Fruit fly (Drosophila melanogaster) whole organism, prepupa: ENCODE measurements around the gene Inx3.

Experiments
- Blimp-1 ChIP-seq: fragments of 200-800 bp; sonication (Bioruptor generic); optimal IDR thresholded peaks from 3 replicates; lab custom pipeline; 2017; ENCODE audit warnings: missing biosample characterization, missing genetic modification characterization, mild to moderate bottlenecking, moderate library complexity, missing genetic modification reagents
- CG10631 ChIP-seq: fragments of 200-800 bp; sonication (Bioruptor generic); optimal IDR thresholded peaks from 2 replicates; lab custom pipeline; 2016; ENCODE audit warnings: missing biosample characterization, missing genetic modification characterization
- CG10669 ChIP-seq: fragments of 200-800 bp; sonication (Bioruptor generic); optimal IDR thresholded peaks from 3 replicates; lab custom pipeline; 2018; ENCODE audit warnings: missing biosample characterization, mild to moderate bottlenecking, missing genetic modification characterization, moderate library complexity
- CG11294 ChIP-seq: fragments of 200-800 bp; sonication (Bioruptor generic); IDR thresholded peaks from 2 replicates; pipeline ENCODE4 v1.3.6; 2022; ENCODE audit warnings: missing biosample characterization, missing genetic modification characterization
- CG11762 ChIP-seq: fragments of 200-800 bp; sonication (Bioruptor generic); optimal IDR thresholded peaks from 3 replicates; lab custom pipeline; 2016; ENCODE audit warnings: missing biosample characterization, missing genetic modification characterization; ENCODE audit not compliant: insufficient read depth
- CG15336 ChIP-seq: fragments of 200-800 bp; sonication (Bioruptor generic); IDR thresholded peaks from 2 replicates; pipeline ENCODE4 v1.3.6; 2022; ENCODE audit warnings: missing biosample characterization, missing genetic modification characterization
- CG1621 ChIP-seq: fragments of 200-800 bp; sonication (Bioruptor generic); optimal IDR thresholded peaks from 3 replicates; lab custom pipeline; 2018; ENCODE audit warnings: missing biosample characterization, mild to moderate bottlenecking, missing genetic modification characterization
- CG16779 ChIP-seq: fragments of 200-800 bp; sonication (Bioruptor generic); optimal IDR thresholded peaks from 3 replicates; lab custom pipeline; 2017; ENCODE audit warnings: missing biosample characterization, mild to moderate bottlenecking, missing genetic modification characterization
- CG3032 ChIP-seq: fragments of 200-800 bp; optimal IDR thresholded peaks from 2 replicates; lab custom pipeline; 2019; ENCODE audit warnings: missing biosample characterization, mild to moderate bottlenecking, missing genetic modification characterization, moderate library complexity
- CG31627 ChIP-seq: fragments of 200-800 bp; sonication (Bioruptor generic); optimal IDR thresholded peaks from 3 replicates; lab custom pipeline; 2016; ENCODE audit warnings: missing biosample characterization, missing genetic modification characterization
- CG32006 ChIP-seq: fragments of 200-800 bp; sonication (Bioruptor generic); optimal IDR thresholded peaks from 3 replicates; lab custom pipeline; 2017; ENCODE audit warnings: missing biosample characterization, mild to moderate bottlenecking, missing genetic modification characterization
- CG34406 ChIP-seq: fragments of 200-800 bp; sonication (Bioruptor generic); optimal IDR thresholded peaks from 3 replicates; lab custom pipeline; 2016; ENCODE audit warnings: missing biosample characterization, missing genetic modification characterization
- CG4318 ChIP-seq: fragments of 200-800 bp; sonication (Bioruptor generic); optimal IDR thresholded peaks from 3 replicates; lab custom pipeline; 2017; ENCODE audit warnings: missing biosample characterization, mild to moderate bottlenecking, missing genetic modification characterization
- CG6163 ChIP-seq: fragments of 200-800 bp; sonication (Bioruptor generic); IDR thresholded peaks from 3 replicates; pipeline ENCODE4 v1.3.6; 2022; ENCODE audit warnings: missing biosample characterization, missing genetic modification characterization
- CG6276 ChIP-seq: fragments of 200-800 bp; sonication (Bioruptor generic); optimal IDR thresholded peaks from 2 replicates; lab custom pipeline; 2017; ENCODE audit warnings: missing biosample characterization, mild to moderate bottlenecking, missing genetic modification characterization
- CG6792 ChIP-seq: fragments of 200-800 bp; sonication (Bioruptor generic); optimal IDR thresholded peaks from 3 replicates; lab custom pipeline; 2016; ENCODE audit warnings: missing biosample characterization, missing genetic modification characterization
- CG6808 ChIP-seq: fragments of 200-800 bp; sonication (Bioruptor generic); optimal IDR thresholded peaks from 3 replicates; lab custom pipeline; 2017; ENCODE audit warnings: missing biosample characterization, missing genetic modification characterization, mild to moderate bottlenecking, moderate library complexity, missing genetic modification reagents
- CG6854 ChIP-seq: fragments of 200-800 bp; sonication (Bioruptor generic); optimal IDR thresholded peaks from 2 replicates; lab custom pipeline; 2017; ENCODE audit warnings: missing biosample characterization, mild to moderate bottlenecking, missing genetic modification characterization
- CG7368 ChIP-seq: fragments of 200-800 bp; sonication (Bioruptor generic); optimal IDR thresholded peaks from 3 replicates; lab custom pipeline; 2016; ENCODE audit warnings: missing biosample characterization, missing genetic modification characterization
- CG8119 ChIP-seq: fragments of 200-800 bp; sonication (Bioruptor generic); IDR thresholded peaks from 3 replicates; pipeline ENCODE4 v1.3.6; 2022; ENCODE audit warnings: missing biosample characterization, missing genetic modification characterization
- CG8632 ChIP-seq: fragments of 200-800 bp; sonication (Bioruptor generic); optimal IDR thresholded peaks from 3 replicates; lab custom pipeline; 2016; ENCODE audit warnings: missing biosample characterization, missing genetic modification characterization
- CG9139 ChIP-seq: fragments of 200-800 bp; sonication (Bioruptor generic); optimal IDR thresholded peaks from 3 replicates; lab custom pipeline; 2017; ENCODE audit warnings: missing biosample characterization, mild to moderate bottlenecking, missing genetic modification characterization
- Eip75B ChIP-seq: fragments of 200-800 bp; sonication (Bioruptor generic); optimal IDR thresholded peaks from 3 replicates; lab custom pipeline; 2016; ENCODE audit warnings: missing biosample characterization, missing genetic modification characterization
- Gug ChIP-seq: fragments of 200-800 bp; sonication (Bioruptor generic); IDR thresholded peaks from 2 replicates; pipeline ENCODE4 v1.3.6; 2022; ENCODE audit warnings: missing biosample characterization, missing genetic modification characterization
- Hr4 ChIP-seq: fragments of 200-800 bp; sonication (Bioruptor generic); optimal IDR thresholded peaks from 3 replicates; lab custom pipeline; 2016; ENCODE audit warnings: missing biosample characterization, missing genetic modification characterization
- Lpt ChIP-seq: fragments of 200-800 bp; sonication (Bioruptor generic); optimal IDR thresholded peaks from 3 replicates; lab custom pipeline; 2016; ENCODE audit warnings: missing biosample characterization, missing genetic modification characterization
- Met ChIP-seq: fragments of 200-800 bp; sonication (Bioruptor generic); optimal IDR thresholded peaks from 3 replicates; lab custom pipeline; 2016; ENCODE audit warnings: missing biosample characterization, missing genetic modification characterization
- OdsH ChIP-seq: fragments of 200-800 bp; sonication (Bioruptor generic); optimal IDR thresholded peaks from 3 replicates; lab custom pipeline; 2016; ENCODE audit warnings: missing biosample characterization, missing genetic modification characterization
- Smox ChIP-seq: fragments of 200-800 bp; sonication (Bioruptor generic); optimal IDR thresholded peaks from 3 replicates; lab custom pipeline; 2016; ENCODE audit warnings: missing biosample characterization, missing genetic modification characterization
- Sox102F ChIP-seq: fragments of 200-800 bp; sonication (Bioruptor generic); optimal IDR thresholded peaks from 2 replicates; lab custom pipeline; 2016; ENCODE audit warnings: missing biosample characterization, mild to moderate bottlenecking, missing genetic modification characterization
- Sox15 ChIP-seq: fragments of 200-800 bp; sonication (Bioruptor generic); optimal IDR thresholded peaks from 3 replicates; lab custom pipeline; 2016; ENCODE audit warnings: missing biosample characterization, missing genetic modification characterization
- achi ChIP-seq: fragments of 200-800 bp; sonication (Bioruptor generic); optimal IDR thresholded peaks from 3 replicates; lab custom pipeline; 2016; ENCODE audit warnings: missing biosample characterization, missing genetic modification characterization
- dac ChIP-seq: fragments of 200-800 bp; sonication (Bioruptor generic); optimal IDR thresholded peaks from 2 replicates; lab custom pipeline; 2017; ENCODE audit warnings: missing biosample characterization, mild to moderate bottlenecking, missing genetic modification characterization
- eg ChIP-seq: fragments of 200-800 bp; sonication (Bioruptor generic); IDR thresholded peaks from 3 replicates; pipeline ENCODE4 v1.3.6; 2022; ENCODE audit warnings: missing biosample characterization, missing genetic modification characterization
- esn ChIP-seq: fragments of 200-800 bp; sonication (Bioruptor generic); optimal IDR thresholded peaks from 2 replicates; lab custom pipeline; 2016; ENCODE audit warnings: missing biosample characterization, mild to moderate bottlenecking, missing genetic modification characterization, moderate library complexity
- fd59A ChIP-seq: fragments of 200-800 bp; sonication (Bioruptor generic); optimal IDR thresholded peaks from 2 replicates; lab custom pipeline; 2017; ENCODE audit warnings: missing biosample characterization, mild to moderate bottlenecking, missing genetic modification characterization, missing genetic modification reagents
- fkh ChIP-seq: fragments of 200-800 bp; sonication (Bioruptor generic); optimal IDR thresholded peaks from 3 replicates; lab custom pipeline; 2017; ENCODE audit warnings: missing biosample characterization, mild to moderate bottlenecking, missing genetic modification characterization, moderate library complexity
- lz ChIP-seq: fragments of 200-800 bp; sonication (Bioruptor generic); optimal IDR thresholded peaks from 3 replicates; lab custom pipeline; 2016; ENCODE audit warnings: missing biosample characterization, missing genetic modification characterization
- net ChIP-seq: fragments of 200-800 bp; sonication (Bioruptor generic); optimal IDR thresholded peaks from 3 replicates; lab custom pipeline; 2016; ENCODE audit warnings: missing biosample characterization, missing genetic modification characterization
- spab ChIP-seq: fragments of 200-800 bp; sonication (Bioruptor generic); optimal IDR thresholded peaks from 2 replicates; lab custom pipeline; 2017; ENCODE audit warnings: missing biosample characterization, mild to moderate bottlenecking, missing genetic modification characterization, missing genetic modification reagents
- ss ChIP-seq, 2 experiments: fragments of 200-800 bp; sonication (Bioruptor generic); optimal IDR thresholded peaks; 2 replicates in 1 of 2; 3 replicates in 1 of 2; lab custom pipeline; 2017 to 2018; ENCODE audit warnings: mild to moderate bottlenecking in 2 of 2, missing biosample characterization in 2 of 2, missing genetic modification characterization in 2 of 2, moderate library complexity in 1 of 2

Gene Inx3

DNA sequence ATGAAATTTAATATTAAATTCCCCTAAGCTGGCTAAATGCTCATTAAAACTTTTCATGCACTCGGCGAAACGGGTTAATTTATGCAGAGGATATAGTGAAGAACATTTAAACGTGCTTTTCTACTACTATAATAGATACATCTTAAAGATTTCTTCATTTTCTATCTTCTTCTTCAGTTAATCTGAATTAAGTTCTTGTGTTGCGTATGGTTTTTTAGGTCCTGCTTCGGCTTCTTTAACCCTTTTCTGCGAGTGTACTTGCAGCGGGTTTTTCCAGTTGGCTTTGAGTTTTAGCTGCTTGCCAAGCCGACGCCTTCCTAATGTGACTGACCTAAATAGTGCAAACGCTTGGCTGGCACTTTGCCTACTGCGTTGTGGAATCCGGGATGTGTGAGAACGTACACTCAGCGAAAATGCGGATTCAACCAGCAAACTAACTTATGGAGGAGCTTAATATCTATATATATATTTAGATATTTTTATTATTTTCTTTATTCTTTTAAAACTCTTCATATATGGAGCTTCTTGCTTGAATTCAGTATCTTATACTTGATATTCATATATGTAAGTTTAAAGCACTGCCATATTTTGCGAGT, 8.5 kb downstream of the Inx3 start (continued):
- TF ChIP-seq CG11294 (GFP tag; lab: Robert Waterston, UW) = peak; percentile 38
- TF ChIP-seq net (GFP tag; lab: Kevin White, UChicago) = peak; percentile 6
- TF ChIP-seq CG15336 (GFP tag; lab: Robert Waterston, UW) = peak; percentile 90
- TF ChIP-seq CG8632 (GFP tag; lab: Kevin White, UChicago) = no peak
- TF ChIP-seq CG9139 (GFP tag; lab: Kevin White, UChicago) = no peak
- peak; percentile 24 for TF ChIP-seq Lpt (GFP tag; lab: Kevin White, UChicago)
- no peak for TF ChIP-seq CG31627 (GFP tag; lab: Kevin White, UChicago)
- TF ChIP-seq achi (GFP tag; lab: Kevin White, UChicago) = peak; percentile 1
- TF ChIP-seq CG6792 (GFP tag; lab: Kevin White, UChicago) = peak; percentile 32
- no peak for TF ChIP-seq CG6808 (GFP tag; lab: Kevin White, UChicago)
- TF ChIP-seq Eip75B (GFP tag; lab: Kevin White, UChicago) = peak; percentile 40
- TF ChIP-seq CG4318 (GFP tag; lab: Kevin White, UChicago) = peak; percentile 15
- TF ChIP-seq CG6276 (GFP tag; lab: Kevin White, UChicago) = peak; percentile 62
- TF ChIP-seq fkh (GFP tag; lab: Kevin White, UChicago) = no peak
- TF ChIP-seq CG8119 = peak; percentile 80
- peak; percentile 82 for TF ChIP-seq CG32006
- TF ChIP-seq Smox (GFP tag; lab: Kevin White, UChicago) = no peak
- TF ChIP-seq Blimp-1 (GFP tag; lab: Kevin White, UChicago) = no peak
- peak; percentile 29 for TF ChIP-seq CG3032 (tag; lab: Kevin White, UChicago)
- TF ChIP-seq spab = no peak
- peak; percentile 32 for TF ChIP-seq dac
- peak; percentile 2 for TF ChIP-seq CG10631
- no peak for TF ChIP-seq esn
- TF ChIP-seq CG6854 (GFP tag; lab: Kevin White, UChicago) = no peak
- peak; percentile 8 for TF ChIP-seq fd59A (GFP tag; lab: Kevin White, UChicago)
- TF ChIP-seq CG34406 (GFP tag; lab: Kevin White, UChicago) = no peak
- peak; percentile 75 for TF ChIP-seq Hr4 (GFP tag; lab: Kevin White, UChicago)
- no peak for TF ChIP-seq ss (GFP tag; optimal IDR thresholded peaks at IDR 0.05; lab: Kevin White, UChicago)
- no peak for TF ChIP-seq Sox15 (GFP tag; lab: Kevin White, UChicago)
- TF ChIP-seq lz (GFP tag; lab: Kevin White, UChicago) = no peak
- TF ChIP-seq CG16779 (tag; lab: Kevin White, UChicago) = peak; percentile 8
- TF ChIP-seq OdsH = peak; percentile 45
- TF ChIP-seq CG7368 (GFP tag; lab: Kevin White, UChicago) = no peak
- TF ChIP-seq Met (GFP tag; lab: Kevin White, UChicago) = no peak
- peak; percentile 67 for TF ChIP-seq CG6163
- no peak for TF ChIP-seq Sox102F (GFP tag; lab: Kevin White, UChicago)
- peak; percentile 61 for TF ChIP-seq Gug
- no peak for TF ChIP-seq CG10669
- TF ChIP-seq CG11762 (GFP tag; lab: Kevin White, UChicago) = peak; percentile 31
- TF ChIP-seq CG1621 (tag; lab: Kevin White, UChicago) = no peak
- peak; percentile 86 for TF ChIP-seq eg (GFP tag; lab: Robert Waterston, UW)
